Fruit fly (Drosophila melanogaster) whole organism: ENCODE results near the gene TotC.

Source experiments
- EcR ChIP-seq, 2 experiments: fragments of >200 bp; optimal IDR thresholded peaks; 2 replicates each; lab custom pipeline; 2017; ENCODE audit warnings: missing biosample characterization in 2 of 2, missing genetic modification characterization in 2 of 2, missing genetic modification reagents in 2 of 2
- pan ChIP-seq: fragments of >200 bp; optimal IDR thresholded peaks from 2 replicates; lab custom pipeline; 2017

DNA sequence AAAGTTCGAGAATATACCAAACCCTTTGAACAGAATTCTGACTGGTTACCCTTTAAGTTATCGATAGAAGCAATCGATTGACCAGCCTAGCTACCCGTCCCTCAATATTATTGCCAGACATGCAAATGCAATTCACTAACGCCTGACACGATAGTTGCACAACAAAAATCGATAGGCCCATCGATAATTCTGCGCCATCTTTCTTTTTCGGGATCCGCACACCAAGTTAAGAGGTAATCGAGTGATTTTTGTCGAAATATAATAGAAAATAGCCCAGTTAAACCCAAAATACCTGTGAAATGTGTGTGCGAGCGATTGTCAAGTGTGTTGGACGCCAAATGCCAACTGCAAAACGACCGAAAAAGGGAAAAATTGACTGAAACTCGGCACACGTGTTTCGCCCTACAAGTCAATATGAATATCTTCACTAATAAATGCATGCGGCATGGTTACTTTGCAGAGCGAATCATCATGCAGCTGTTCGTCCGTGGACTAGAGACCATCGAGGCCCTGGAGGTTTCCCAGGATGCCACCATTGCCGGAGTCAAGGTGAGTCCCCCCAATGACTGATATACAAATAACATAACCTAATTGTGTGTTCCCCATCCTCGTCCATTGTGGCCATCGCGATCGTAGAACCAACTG lies 22.3 kb upstream of the TotC start, which contains the start of gene RpS30:
- TF ChIP-seq EcR (GFP tag; optimal IDR thresholded peaks at IDR 0.05; lab: Kevin White, UChicago) = no peak
- TF ChIP-seq pan = no peak
